Worm (Caenorhabditis elegans): ENCODE measurements around the gene hecd-1.

The hecd-1 gene

ce11 chrIV:7144670-7145257 is at the start of gene hecd-1:
Gene hecd-1 (minus strand): TSS chrIV:7144720.
- TF ChIP-seq lin-13 (GFP tag; optimal IDR thresholded peaks at IDR 0.05) (no peak), fkh-4 (tag; optimal IDR thresholded peaks at IDR 0.05; ENCODE audit: borderline replicate concordance) (no peak), unc-30 (tag; optimal IDR thresholded peaks at IDR 0.05) (no peak), aly-2 (tag; optimal IDR thresholded peaks at IDR 0.05) (no peak), Y116A8C.19 (tag; optimal IDR thresholded peaks at IDR 0.05; ENCODE audit: borderline replicate concordance) (no peak), ces-1 (GFP tag; optimal IDR thresholded peaks at IDR 0.05) (no peak), C34B4.2 (tag; optimal IDR thresholded peaks at IDR 0.05) (no peak), ztf-11 (tag; optimal IDR thresholded peaks at IDR 0.05) (no peak), unc-86 (tag; optimal IDR thresholded peaks at IDR 0.05) (no peak), lin-35 (GFP tag; optimal IDR thresholded peaks at IDR 0.05) (peak in 1 of 2 experiments; percentile 55), nhr-84 (tag; optimal IDR thresholded peaks at IDR 0.05) (no peak), blmp-1 (tag; optimal IDR thresholded peaks at IDR 0.05) (no peak), tbx-2 (tag; optimal IDR thresholded peaks at IDR 0.05) (no peak), snpc-4 (tag; optimal IDR thresholded peaks at IDR 0.05) (no peak), vab-15 (tag; optimal IDR thresholded peaks at IDR 0.05) (no peak), unc-130 (tag; optimal IDR thresholded peaks at IDR 0.05) (no peak), xbp-1 (tag; optimal IDR thresholded peaks at IDR 0.05) (peak; percentile 8), sup-37 (GFP tag; optimal IDR thresholded peaks at IDR 0.05) (no peak), lin-14 (GFP tag; optimal IDR thresholded peaks at IDR 0.05) (peak; percentile 76), ama-1 (optimal IDR thresholded peaks at IDR 0.05) (no peak), unc-98 (GFP tag; IDR thresholded peaks at IDR 0.05) (no peak), nhr-90 (tag; optimal IDR thresholded peaks at IDR 0.05; ENCODE audit: poor library complexity) (no peak), dsc-1 (tag; optimal IDR thresholded peaks at IDR 0.05) (no peak), ztf-4 (tag; optimal IDR thresholded peaks at IDR 0.05) (no peak), ceh-88 (GFP tag; IDR thresholded peaks at IDR 0.05) (no peak), pax-3 (tag; optimal IDR thresholded peaks at IDR 0.05) (no peak), C16A3.4 (tag; optimal IDR thresholded peaks at IDR 0.05) (peak; percentile 5), mab-9 (GFP tag; IDR thresholded peaks at IDR 0.05) (no peak), pag-3 (tag; optimal IDR thresholded peaks at IDR 0.05; ENCODE audit: borderline replicate concordance, insufficient read depth) (no peak), lir-3 (tag; optimal IDR thresholded peaks at IDR 0.05; ENCODE audit: poor library complexity) (no peak), unc-62 (GFP tag; optimal IDR thresholded peaks at IDR 0.05) (no peak), hpl-2 (GFP tag; optimal IDR thresholded peaks at IDR 0.05) (no peak), nhr-77 (tag; optimal IDR thresholded peaks at IDR 0.05) (no peak), elt-3 (tag; optimal IDR thresholded peaks at IDR 0.05) (no peak), ets-5 (GFP tag; IDR thresholded peaks at IDR 0.05) (no peak), zag-1 (tag; optimal IDR thresholded peaks at IDR 0.05) (no peak), aha-1 (tag; optimal IDR thresholded peaks at IDR 0.05) (no peak), egl-13 (tag; optimal IDR thresholded peaks at IDR 0.05) (no peak), pqm-1 (tag; optimal IDR thresholded peaks at IDR 0.05) (no peak), lin-39 (tag; optimal IDR thresholded peaks at IDR 0.05) (no peak), nhr-237 (tag; optimal IDR thresholded peaks at IDR 0.05) (no peak), sptf-1 (tag; optimal IDR thresholded peaks at IDR 0.05) (no peak), sox-4 (tag; optimal IDR thresholded peaks at IDR 0.05) (no peak), F16B12.6 (tag; optimal IDR thresholded peaks at IDR 0.05) (peak; percentile 26), ceh-82 (tag; optimal IDR thresholded peaks at IDR 0.05) (peak in 1 of 3 experiments; percentile 29), efl-3 (GFP tag; optimal IDR thresholded peaks at IDR 0.05) (no peak), nhr-12 (tag; optimal IDR thresholded peaks at IDR 0.05) (no peak), snu-23 (GFP tag; optimal IDR thresholded peaks at IDR 0.05) (no peak), isw-1 (GFP tag; IDR thresholded peaks at IDR 0.05) (no peak), nhr-11 (tag; optimal IDR thresholded peaks at IDR 0.05) (no peak), tlp-1 (tag; optimal IDR thresholded peaks at IDR 0.05) (no peak), fos-1 (tag; optimal IDR thresholded peaks at IDR 0.05) (no peak), mep-1 (tag; optimal IDR thresholded peaks at IDR 0.05) (no peak), nhr-76 (tag; optimal IDR thresholded peaks at IDR 0.05) (no peak)
